Worm (Caenorhabditis elegans) whole organism, L3 larva: ENCODE results near the gene Y66A7A.9.

ENCODE experiments used
- aly-2 ChIP-seq: fragments of 150-350 bp; optimal IDR thresholded peaks from 2 replicates; lab custom pipeline; 2014; ENCODE audit warnings: missing biosample characterization, missing genetic modification characterization
- ceh-16 ChIP-seq: sonication (generic microtip); optimal IDR thresholded peaks from 2 replicates; lab custom pipeline; 2017; ENCODE audit warnings: missing biosample characterization, missing genetic modification characterization
- egl-27 ChIP-seq: sonication (generic microtip); optimal IDR thresholded peaks from 4 replicates; lab custom pipeline; 2017; ENCODE audit warnings: missing biosample characterization, missing genetic modification reagents, missing genetic modification characterization
- nhr-237 ChIP-seq: fragments of 150-350 bp; optimal IDR thresholded peaks from 2 replicates; lab custom pipeline; 2014; ENCODE audit warnings: missing biosample characterization, missing genetic modification characterization
- nhr-77 ChIP-seq: fragments of 150-350 bp; optimal IDR thresholded peaks from 2 replicates; lab custom pipeline; 2014; ENCODE audit warnings: missing biosample characterization, missing genetic modification characterization
- unc-62 ChIP-seq: fragments of 150-350 bp; sonication (generic microtip); optimal IDR thresholded peaks from 4 replicates; lab custom pipeline; 2014; ENCODE audit warnings: missing biosample characterization, missing genetic modification reagents, missing genetic modification characterization

DNA sequence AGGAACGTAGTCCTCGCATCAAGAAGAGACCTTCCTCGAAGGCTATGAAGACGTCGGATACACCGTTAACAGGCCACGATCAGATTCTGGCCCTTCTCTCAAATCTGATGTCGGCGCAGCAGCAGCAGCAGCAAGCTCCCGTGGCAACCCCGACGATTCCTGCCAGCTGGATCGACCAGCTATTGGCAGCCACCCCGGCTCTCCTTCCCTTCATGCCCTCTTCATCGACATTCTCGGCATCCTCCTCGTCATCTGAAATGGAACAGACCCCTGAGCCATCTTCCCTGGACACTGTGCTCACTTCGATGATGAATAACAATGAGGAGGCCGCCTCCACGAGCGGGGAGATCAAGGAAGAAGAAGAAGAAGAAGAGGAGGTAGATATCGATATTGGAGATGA is 50.7 kb downstream of the Y66A7A.9 start:
- TF ChIP-seq aly-2 (tag; lab: Kevin White, UChicago) (no peak), unc-62 (GFP tag; lab: Kevin White, UChicago) (no peak), egl-27 (tag; lab: Kevin White, UChicago) (no peak), nhr-77 (tag; lab: Kevin White, UChicago) (no peak), nhr-237 (tag; lab: Kevin White, UChicago) (no peak), ceh-16 (tag; lab: Kevin White, UChicago) (no peak)
